Worm (Caenorhabditis elegans) whole organism, L3 larva: ENCODE data around the gene F14F9.5.

ENCODE experiments used
- R02D3.7 ChIP-seq: fragments of 150-350 bp; optimal IDR thresholded peaks from 2 replicates; lab custom pipeline; 2014; ENCODE audit warnings: missing biosample characterization, missing genetic modification characterization
- ZK546.5 ChIP-seq: sonication (generic microtip); optimal IDR thresholded peaks from 2 replicates; lab custom pipeline; 2017; ENCODE audit warnings: missing biosample characterization, missing genetic modification characterization
- aly-2 ChIP-seq: fragments of 150-350 bp; optimal IDR thresholded peaks from 2 replicates; lab custom pipeline; 2014; ENCODE audit warnings: missing biosample characterization, missing genetic modification characterization
- ama-1 ChIP-seq: fragments of 150-350 bp; optimal IDR thresholded peaks from 2 replicates; lab custom pipeline; 2018
- ceh-16 ChIP-seq: sonication (generic microtip); optimal IDR thresholded peaks from 2 replicates; lab custom pipeline; 2017; ENCODE audit warnings: missing biosample characterization, missing genetic modification characterization
- ceh-82 ChIP-seq: fragments of 150-350 bp; optimal IDR thresholded peaks from 2 replicates; lab custom pipeline; 2014; ENCODE audit warnings: missing biosample characterization, missing genetic modification characterization
- ceh-9 ChIP-seq: sonication (generic microtip); optimal IDR thresholded peaks from 2 replicates; lab custom pipeline; 2018; ENCODE audit warnings: missing biosample characterization, missing genetic modification characterization
- daf-12 ChIP-seq: fragments of 150-350 bp; optimal IDR thresholded peaks from 2 replicates; lab custom pipeline; 2014; ENCODE audit warnings: missing biosample characterization, missing genetic modification reagents, missing genetic modification characterization
- egl-27 ChIP-seq: sonication (generic microtip); optimal IDR thresholded peaks from 4 replicates; lab custom pipeline; 2017; ENCODE audit warnings: missing biosample characterization, missing genetic modification reagents, missing genetic modification characterization
- elt-1 ChIP-seq: fragments of 150-350 bp; optimal IDR thresholded peaks from 2 replicates; lab custom pipeline; 2014; ENCODE audit warnings: missing biosample characterization, missing genetic modification characterization
- elt-2 ChIP-seq: sonication (generic microtip); optimal IDR thresholded peaks from 2 replicates; lab custom pipeline; 2016; ENCODE audit warnings: missing genetic modification reagents, mild to moderate bottlenecking, missing genetic modification characterization, missing compliant biosample characterization
- elt-3 ChIP-seq, 3 experiments: fragments of 150-350 bp in 1 of 3; sonication (generic microtip) in 2 of 3; optimal IDR thresholded peaks; 2 replicates in 2 of 3; 4 replicates in 1 of 3; lab custom pipeline; 2014 to 2017; ENCODE audit warnings: missing biosample characterization in 3 of 3, missing genetic modification characterization in 3 of 3
- eor-1 ChIP-seq, 2 experiments: fragments of 150-350 bp; optimal IDR thresholded peaks; 2 replicates each; lab custom pipeline; 2014 to 2018; ENCODE audit warnings: missing biosample characterization in 2 of 2, missing genetic modification characterization in 2 of 2
- fkh-10 ChIP-seq: sonication (generic microtip); optimal IDR thresholded peaks from 2 replicates; lab custom pipeline; 2017; ENCODE audit warnings: missing biosample characterization, missing genetic modification reagents, missing genetic modification characterization
- fkh-2 ChIP-seq: fragments of 150-350 bp; optimal IDR thresholded peaks from 2 replicates; lab custom pipeline; 2014; ENCODE audit warnings: missing biosample characterization, missing genetic modification reagents, missing genetic modification characterization
- fos-1 ChIP-seq: fragments of 150-350 bp; optimal IDR thresholded peaks from 2 replicates; lab custom pipeline; 2014; ENCODE audit warnings: missing biosample characterization, missing genetic modification characterization
- hmg-11 ChIP-seq: sonication (generic microtip); optimal IDR thresholded peaks from 2 replicates; lab custom pipeline; 2016; ENCODE audit warnings: missing genetic modification characterization, missing compliant biosample characterization
- lsy-12 ChIP-seq: sonication (generic microtip); optimal IDR thresholded peaks from 2 replicates; lab custom pipeline; 2016; ENCODE audit warnings: mild to moderate bottlenecking, missing genetic modification characterization, missing compliant biosample characterization
- mdl-1 ChIP-seq: fragments of 150-350 bp; optimal IDR thresholded peaks from 2 replicates; lab custom pipeline; 2014; ENCODE audit warnings: missing biosample characterization, missing genetic modification characterization
- mml-1 ChIP-seq: fragments of 150-350 bp; sonication (generic microtip); optimal IDR thresholded peaks from 3 replicates; lab custom pipeline; 2014; ENCODE audit warnings: missing biosample characterization, missing genetic modification characterization
- nhr-11 ChIP-seq: fragments of 150-350 bp; optimal IDR thresholded peaks from 2 replicates; lab custom pipeline; 2014; ENCODE audit warnings: missing biosample characterization, missing genetic modification characterization
- nhr-12 ChIP-seq: fragments of 150-350 bp; optimal IDR thresholded peaks from 2 replicates; lab custom pipeline; 2014; ENCODE audit warnings: missing biosample characterization, missing genetic modification characterization
- nhr-23 ChIP-seq: fragments of 150-350 bp; optimal IDR thresholded peaks from 2 replicates; lab custom pipeline; 2014; ENCODE audit warnings: missing biosample characterization, missing genetic modification reagents, missing genetic modification characterization
- nhr-237 ChIP-seq: fragments of 150-350 bp; optimal IDR thresholded peaks from 2 replicates; lab custom pipeline; 2014; ENCODE audit warnings: missing biosample characterization, missing genetic modification characterization
- nhr-25 ChIP-seq: sonication (generic microtip); optimal IDR thresholded peaks from 2 replicates; lab custom pipeline; 2017; ENCODE audit warnings: missing biosample characterization, missing genetic modification characterization
- nhr-43 ChIP-seq: sonication (generic microtip); optimal IDR thresholded peaks from 2 replicates; lab custom pipeline; 2016; ENCODE audit warnings: mild to moderate bottlenecking, missing genetic modification characterization, missing compliant biosample characterization; ENCODE audit not compliant: poor library complexity, severe bottlenecking
- nhr-67 ChIP-seq: fragments of 150-350 bp; optimal IDR thresholded peaks from 2 replicates; lab custom pipeline; 2014; ENCODE audit warnings: missing biosample characterization, missing genetic modification characterization
- nhr-76 ChIP-seq: fragments of 150-350 bp; sonication (generic microtip); optimal IDR thresholded peaks from 5 replicates; lab custom pipeline; 2014; ENCODE audit warnings: missing biosample characterization, missing genetic modification characterization
- pha-4 ChIP-seq: fragments of 150-350 bp; optimal IDR thresholded peaks from 2 replicates; lab custom pipeline; 2014; ENCODE audit warnings: missing biosample characterization, missing genetic modification reagents, missing genetic modification characterization
- pqm-1 ChIP-seq: fragments of 150-350 bp; optimal IDR thresholded peaks from 2 replicates; lab custom pipeline; 2017; ENCODE audit warnings: missing biosample characterization, missing genetic modification characterization, inconsistent platforms
- sea-2 ChIP-seq: fragments of 150-350 bp; sonication (generic microtip); optimal IDR thresholded peaks from 4 replicates; lab custom pipeline; 2014; ENCODE audit warnings: missing biosample characterization, missing genetic modification reagents, missing genetic modification characterization
- skn-1 ChIP-seq: fragments of 150-350 bp; optimal IDR thresholded peaks from 2 replicates; lab custom pipeline; 2014; ENCODE audit warnings: missing biosample characterization, missing genetic modification characterization
- snpc-4 ChIP-seq: fragments of 150-350 bp; optimal IDR thresholded peaks from 2 replicates; lab custom pipeline; 2014; ENCODE audit warnings: missing biosample characterization, missing genetic modification characterization
- tbx-2 ChIP-seq: sonication (generic microtip); optimal IDR thresholded peaks from 2 replicates; lab custom pipeline; 2016; ENCODE audit warnings: mild to moderate bottlenecking, missing genetic modification characterization, missing compliant biosample characterization
- unc-39 ChIP-seq: sonication (generic microtip); optimal IDR thresholded peaks from 4 replicates; lab custom pipeline; 2017; ENCODE audit warnings: missing biosample characterization, missing genetic modification characterization
- unc-62 ChIP-seq: fragments of 150-350 bp; sonication (generic microtip); optimal IDR thresholded peaks from 4 replicates; lab custom pipeline; 2014; ENCODE audit warnings: missing biosample characterization, missing genetic modification reagents, missing genetic modification characterization
- zag-1 ChIP-seq: fragments of 150-350 bp; optimal IDR thresholded peaks from 2 replicates; lab custom pipeline; 2014; ENCODE audit warnings: missing biosample characterization, missing genetic modification characterization
- ztf-11 ChIP-seq: fragments of 150-350 bp; optimal IDR thresholded peaks from 2 replicates; lab custom pipeline; 2014; ENCODE audit warnings: missing biosample characterization, missing genetic modification characterization
- ztf-4 ChIP-seq: fragments of 150-350 bp; optimal IDR thresholded peaks from 2 replicates; lab custom pipeline; 2014; ENCODE audit warnings: missing biosample characterization, missing genetic modification characterization

Gene F14F9.5

ce11 chrV:5132441-5132840, 5.5 kb downstream of the F14F9.5 start, which contains the start of gene F14F9.4:
Gene F14F9.4 (plus strand): TSS chrV:5132741.
- TF ChIP-seq nhr-237: no peak
- TF ChIP-seq, all 47 proteins: peak for 0

ce11 chrV:5137919-5138318, 11.0 kb downstream of the F14F9.5 start, which contains the start of gene F14F9.3:
Gene F14F9.3 (plus strand): TSS chrV:5138219.
- TF ChIP-seq nhr-237 (no peak), nhr-67 (tag; lab: Kevin White, UChicago) (no peak), pqm-1 (no peak), skn-1 (tag; lab: Kevin White, UChicago) (no peak), nhr-25 (tag; lab: Kevin White, UChicago) (no peak), ztf-11 (tag; lab: Kevin White, UChicago) (no peak), elt-1 (tag; lab: Kevin White, UChicago) (no peak), nhr-23 (tag; lab: Kevin White, UChicago) (no peak)

- no peak for TF ChIP-seq lsy-12 (tag; lab: Kevin White, UChicago)
- no peak for TF ChIP-seq ztf-11 (tag; lab: Kevin White, UChicago)
- no peak for TF ChIP-seq aly-2 (tag; lab: Kevin White, UChicago)
- no peak for TF ChIP-seq tbx-2
- TF ChIP-seq pha-4 (tag; lab: Kevin White, UChicago): no peak
- TF ChIP-seq fos-1 (tag; lab: Kevin White, UChicago): no peak
- TF ChIP-seq eor-1 (tag; optimal IDR thresholded peaks at IDR 0.05; lab: Kevin White, UChicago): no peak
- TF ChIP-seq nhr-43 (tag; lab: Kevin White, UChicago): no peak
- no peak for TF ChIP-seq nhr-23 (tag; lab: Kevin White, UChicago)
- TF ChIP-seq ZK546.5 (tag; lab: Kevin White, UChicago): no peak
- TF ChIP-seq ama-1: no peak
- no peak for TF ChIP-seq ceh-9 (tag; lab: Kevin White, UChicago)
- no peak for TF ChIP-seq ceh-16 (tag; lab: Kevin White, UChicago)
- TF ChIP-seq elt-3 (tag; optimal IDR thresholded peaks at IDR 0.05; lab: Kevin White, UChicago): no peak
- TF ChIP-seq R02D3.7: no peak
- no peak for TF ChIP-seq nhr-11 (tag; lab: Kevin White, UChicago)
- TF ChIP-seq daf-12 (tag; lab: Kevin White, UChicago): no peak
- TF ChIP-seq zag-1: no peak
- TF ChIP-seq hmg-11 (tag; lab: Kevin White, UChicago): no peak
Observed at ce11 chrV:5143785-5144184, 16.9 kb downstream of the F14F9.5 start, which contains the start of gene srh-129. Gene srh-129 (minus strand): TSS chrV:5143885.

- no peak for TF ChIP-seq ztf-11 (tag; lab: Kevin White, UChicago)
- TF ChIP-seq ceh-9 (tag; lab: Kevin White, UChicago): no peak
- no peak for TF ChIP-seq skn-1 (tag; lab: Kevin White, UChicago)
- TF ChIP-seq fkh-10 (GFP tag; lab: Kevin White, UChicago): no peak
- no peak for TF ChIP-seq ceh-82 (tag; lab: Kevin White, UChicago)
- no peak for TF ChIP-seq unc-62 (GFP tag; lab: Kevin White, UChicago)
- no peak for TF ChIP-seq egl-27 (tag; lab: Kevin White, UChicago)
- no peak for TF ChIP-seq aly-2 (tag; lab: Kevin White, UChicago)
- no peak for TF ChIP-seq mml-1
- no peak for TF ChIP-seq unc-39 (tag; lab: Kevin White, UChicago)
- no peak for TF ChIP-seq nhr-12
- no peak for TF ChIP-seq nhr-23 (tag; lab: Kevin White, UChicago)
- TF ChIP-seq nhr-237: no peak
- no peak for TF ChIP-seq snpc-4 (tag; lab: Kevin White, UChicago)
- TF ChIP-seq, all 47 proteins: peak for 0
Observed at ce11 chrV:5144541-5144940, 17.6 kb downstream of the F14F9.5 start, which contains the start of gene F14F9.2. Gene F14F9.2 (plus strand): TSS chrV:5144841.

- no peak for TF ChIP-seq fkh-2
- TF ChIP-seq pha-4 (tag; lab: Kevin White, UChicago): no peak
- no peak for TF ChIP-seq nhr-25 (tag; lab: Kevin White, UChicago)
- no peak for TF ChIP-seq mml-1
- no peak for TF ChIP-seq nhr-11 (tag; lab: Kevin White, UChicago)
- no peak for TF ChIP-seq ceh-9 (tag; lab: Kevin White, UChicago)
- no peak for TF ChIP-seq fos-1 (tag; lab: Kevin White, UChicago)
- no peak for TF ChIP-seq daf-12 (tag; lab: Kevin White, UChicago)
- no peak for TF ChIP-seq ztf-4 (tag; lab: Kevin White, UChicago)
- TF ChIP-seq elt-3 (tag; optimal IDR thresholded peaks at IDR 0.05; lab: Kevin White, UChicago): no peak
- no peak for TF ChIP-seq mdl-1 (tag; lab: Kevin White, UChicago)
- TF ChIP-seq sea-2 (GFP tag; lab: Kevin White, UChicago): no peak
- TF ChIP-seq hmg-11 (tag; lab: Kevin White, UChicago): no peak
- no peak for TF ChIP-seq nhr-237
- TF ChIP-seq tbx-2: no peak
- no peak for TF ChIP-seq elt-2 (tag; lab: Kevin White, UChicago)
- TF ChIP-seq eor-1 (tag; optimal IDR thresholded peaks at IDR 0.05; lab: Kevin White, UChicago): no peak
- TF ChIP-seq lsy-12 (tag; lab: Kevin White, UChicago): no peak
- no peak for TF ChIP-seq nhr-76 (tag; lab: Kevin White, UChicago)
Observed at ce11 chrV:5146394-5146793, 19.5 kb downstream of the F14F9.5 start, which contains the start of gene F14F9.6. Gene F14F9.6 (minus strand): TSS chrV:5146494.
